Fruit fly (Drosophila melanogaster): ENCODE measurements around the gene CG3407.

CG3407 gene

DNA sequence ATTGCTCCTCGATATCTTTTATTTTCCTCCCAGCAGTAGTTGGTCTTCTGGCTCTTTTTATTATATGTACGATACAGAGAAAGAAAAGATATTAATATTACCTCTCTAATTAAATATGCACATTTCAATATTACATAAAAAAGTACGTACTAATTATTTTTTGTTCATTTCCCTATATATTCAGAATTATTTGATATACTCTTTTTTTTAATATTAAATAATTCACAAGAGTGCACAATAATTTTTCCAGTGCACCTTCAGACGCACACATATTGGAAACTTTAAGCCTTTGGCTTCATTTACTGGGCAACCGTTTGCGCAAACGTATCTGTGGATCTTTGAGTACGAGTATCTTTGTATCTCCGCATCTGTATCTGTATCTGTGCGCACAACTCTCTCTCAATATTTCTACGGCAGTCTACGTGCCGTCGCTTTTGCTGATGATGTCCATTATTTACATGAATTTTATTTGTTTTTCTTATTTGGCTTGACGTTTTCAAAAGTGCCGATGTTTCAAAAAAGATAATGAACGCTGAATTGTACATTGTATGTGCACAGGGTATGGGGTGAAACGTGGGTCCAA, 36.5 kb downstream of the CG3407 start (continued):
- TF ChIP-seq CG14014 (GFP tag; IDR thresholded peaks at IDR 0.05) (peak; percentile 58; the same call in 1 of the 2 replicates), CG32767 (GFP tag; IDR thresholded peaks at IDR 0.05) (peak; percentile 83), sd (tag; optimal IDR thresholded peaks at IDR 0.05) (peak; percentile 16), CG9215 (GFP tag; IDR thresholded peaks at IDR 0.05) (peak; percentile 65), trh (GFP tag; optimal IDR thresholded peaks at IDR 0.05) (peak; percentile 59), Lhr (GFP tag; optimal IDR thresholded peaks at IDR 0.05) (peak; percentile 57), bigmax (GFP tag; optimal IDR thresholded peaks at IDR 0.05) (no peak), CG6813 (GFP tag; optimal IDR thresholded peaks at IDR 0.05) (peak; percentile 84), CG3407 (GFP tag; optimal IDR thresholded peaks at IDR 0.05) (peak; percentile 74), D19A (tag; optimal IDR thresholded peaks at IDR 0.05) (peak; percentile 94), Mrtf (GFP tag; IDR thresholded peaks at IDR 0.05) (peak; percentile 31; the same call in 1 of the 3 replicates), slou (GFP tag; optimal IDR thresholded peaks at IDR 0.05) (no peak), CG13775 (GFP tag; optimal IDR thresholded peaks at IDR 0.05) (peak; percentile 83), zen (tag; optimal IDR thresholded peaks at IDR 0.05) (peak; percentile 95), salm (tag; optimal IDR thresholded peaks at IDR 0.05) (peak; percentile 83), CG12299 (tag; optimal IDR thresholded peaks at IDR 0.05) (peak; percentile 82), kni (GFP tag; optimal IDR thresholded peaks at IDR 0.05) (peak; percentile 80), HLH4C (GFP tag; IDR thresholded peaks at IDR 0.05; ENCODE audit: partially characterized antibody) (no peak), caup (GFP tag; optimal IDR thresholded peaks at IDR 0.05; ENCODE audit: severe bottlenecking) (peak; percentile 54), phol (tag; optimal IDR thresholded peaks at IDR 0.05) (peak; percentile 93), CG11504 (tag; optimal IDR thresholded peaks at IDR 0.05) (peak; percentile 93), pb (GFP tag; optimal IDR thresholded peaks at IDR 0.05) (no peak), emc (GFP tag; optimal IDR thresholded peaks at IDR 0.05) (no peak), HmgD (GFP tag; optimal IDR thresholded peaks at IDR 0.05) (no peak), mirr (GFP tag; optimal IDR thresholded peaks at IDR 0.05) (no peak), HmgZ (tag; optimal IDR thresholded peaks at IDR 0.05) (peak; percentile 45), BEAF-32 (GFP tag; optimal IDR thresholded peaks at IDR 0.05) (no peak), CG10366 (GFP tag; IDR thresholded peaks at IDR 0.05) (peak; percentile 71), aop (GFP tag; IDR thresholded peaks at IDR 0.05) (no peak), mam (GFP tag; optimal IDR thresholded peaks at IDR 0.05) (no peak), CG10209 (GFP tag; optimal IDR thresholded peaks at IDR 0.05) (peak; percentile 85), chinmo (GFP tag; IDR thresholded peaks at IDR 0.05; ENCODE audit: partially characterized antibody) (no peak), Bgb (GFP tag; IDR thresholded peaks at IDR 0.05; ENCODE audit: partially characterized antibody) (no peak), CG15696 (tag; optimal IDR thresholded peaks at IDR 0.05) (peak; percentile 98), otp (GFP tag; IDR thresholded peaks at IDR 0.05) (peak; percentile 6; the same call in 2 of the 3 replicates), bbx (GFP tag; IDR thresholded peaks at IDR 0.05; ENCODE audit: partially characterized antibody) (no peak), jing (GFP tag; optimal IDR thresholded peaks at IDR 0.05) (no peak), grau (tag; optimal IDR thresholded peaks at IDR 0.05) (peak; percentile 92), pnt (GFP tag; optimal IDR thresholded peaks at IDR 0.05) (no peak), lov (optimal IDR thresholded peaks at IDR 0.05) (no peak), lov (GFP tag; IDR thresholded peaks at IDR 0.05) (no peak; the same call in 2 of the 3 replicates), unpg (GFP tag; optimal IDR thresholded peaks at IDR 0.05) (peak; percentile 92), CG10147 (GFP tag; optimal IDR thresholded peaks at IDR 0.05) (peak; percentile 79), chif (GFP tag; optimal IDR thresholded peaks at IDR 0.05) (peak in 1 of 2 experiments; percentile 47), CG3163 (GFP tag; optimal IDR thresholded peaks at IDR 0.05) (no peak), CG33213 (GFP tag; optimal IDR thresholded peaks at IDR 0.05) (no peak), danr (GFP tag; IDR thresholded peaks at IDR 0.05) (no peak), CG8924 (tag; optimal IDR thresholded peaks at IDR 0.05) (peak; percentile 97), exex (tag; optimal IDR thresholded peaks at IDR 0.05) (peak; percentile 27)

Data from whole organism, embryonic.